Fruit fly (Drosophila melanogaster) whole organism, pupa: ENCODE results near the gene Spn28B.

Experiments used
- CG10348 ChIP-seq: fragments of 200-800 bp; sonication (Bioruptor generic); IDR thresholded peaks from 2 replicates; pipeline ENCODE4 v1.3.6; 2022; ENCODE audit warnings: missing biosample characterization, missing genetic modification characterization
- CG13204 ChIP-seq: fragments of 200-800 bp; sonication (Bioruptor generic); optimal IDR thresholded peaks from 2 replicates; lab custom pipeline; 2018; ENCODE audit warnings: missing biosample characterization, mild to moderate bottlenecking, missing genetic modification characterization, moderate library complexity
- CG17806 ChIP-seq: fragments of 200-800 bp; sonication (Bioruptor generic); optimal IDR thresholded peaks from 2 replicates; lab custom pipeline; 2018; ENCODE audit warnings: missing biosample characterization, mild to moderate bottlenecking, missing genetic modification characterization, moderate library complexity
- CG32121 ChIP-seq: fragments of 200-800 bp; sonication (Bioruptor generic); IDR thresholded peaks from 2 replicates; pipeline ENCODE4 v1.3.6; 2022; ENCODE audit warnings: missing biosample characterization, missing genetic modification characterization
- CG34367 ChIP-seq: fragments of 200-800 bp; sonication (Bioruptor generic); optimal IDR thresholded peaks from 2 replicates; lab custom pipeline; 2018; ENCODE audit warnings: missing biosample characterization, mild to moderate bottlenecking, missing genetic modification characterization
- CG8159 ChIP-seq: fragments of 200-800 bp; sonication (Bioruptor generic); optimal IDR thresholded peaks from 3 replicates; lab custom pipeline; 2018; ENCODE audit warnings: missing biosample characterization, mild to moderate bottlenecking, missing genetic modification characterization, moderate library complexity
- CG8301 ChIP-seq: fragments of 200-800 bp; sonication (Bioruptor generic); optimal IDR thresholded peaks from 2 replicates; lab custom pipeline; 2018; ENCODE audit warnings: missing biosample characterization, mild to moderate bottlenecking, missing genetic modification characterization
- CG9948 ChIP-seq: fragments of 200-800 bp; sonication (Bioruptor generic); optimal IDR thresholded peaks from 2 replicates; lab custom pipeline; 2018; ENCODE audit warnings: missing biosample characterization, mild to moderate bottlenecking, missing genetic modification characterization, moderate library complexity
- D1 ChIP-seq: fragments of 200-800 bp; sonication (Bioruptor generic); optimal IDR thresholded peaks from 2 replicates; lab custom pipeline; 2018; ENCODE audit warnings: missing biosample characterization, mild to moderate bottlenecking, missing genetic modification characterization, moderate library complexity
- EcR ChIP-seq: fragments of 200-800 bp; sonication (Bioruptor generic); optimal IDR thresholded peaks from 3 replicates; lab custom pipeline; 2019; ENCODE audit warnings: missing biosample characterization, missing genetic modification characterization, mild to moderate bottlenecking, moderate library complexity, missing genetic modification reagents
- Pif1B ChIP-seq: fragments of 200-800 bp; sonication (Bioruptor generic); optimal IDR thresholded peaks from 3 replicates; lab custom pipeline; 2016; ENCODE audit warnings: missing biosample characterization, missing genetic modification characterization
- fd96Ca ChIP-seq: fragments of 200-800 bp; sonication (Bioruptor generic); IDR thresholded peaks from 3 replicates; pipeline ENCODE4 v1.3.6; 2022; ENCODE audit warnings: missing biosample characterization, missing genetic modification characterization
- rn ChIP-seq: fragments of 200-800 bp; sonication (Bioruptor generic); IDR thresholded peaks from 2 replicates; pipeline ENCODE4 v1.3.6; 2022; ENCODE audit warnings: missing biosample characterization, missing genetic modification characterization

DNA sequence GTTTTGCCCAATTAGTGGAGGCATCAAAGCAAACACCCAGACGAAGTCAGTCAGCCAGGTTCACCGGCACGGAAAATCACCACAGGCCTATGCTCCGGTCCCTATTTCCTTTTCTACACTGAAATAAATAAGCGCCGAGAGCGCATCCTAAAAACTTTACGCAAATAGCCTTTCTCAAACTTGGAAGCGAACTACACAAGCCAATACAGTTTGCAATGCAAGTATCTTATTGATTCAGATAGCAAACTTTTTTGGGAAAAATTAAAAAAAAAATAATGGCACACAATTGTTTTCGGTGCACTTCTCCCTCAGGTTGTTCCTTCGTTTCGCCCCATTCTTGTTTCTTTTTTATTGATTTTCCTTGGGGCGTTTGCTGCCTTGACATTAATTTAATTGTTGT lies 16.9 kb upstream of the Spn28B start:
- TF ChIP-seq D1 (tag; lab: Kevin White, UChicago) (no peak), CG17806 (tag; lab: Kevin White, UChicago) (peak; percentile 36), CG34367 (peak; percentile 33), CG32121 (no peak), CG9948 (tag; lab: Kevin White, UChicago) (peak; percentile 52), EcR (GFP tag; lab: Kevin White, UChicago) (no peak), CG10348 (GFP tag; lab: Robert Waterston, UW) (no peak), CG13204 (GFP tag; lab: Kevin White, UChicago) (no peak), rn (GFP tag; lab: Robert Waterston, UW) (no peak), fd96Ca (GFP tag; lab: Robert Waterston, UW) (peak; percentile 53; the same call in 1 of the 3 replicates), CG8301 (peak; percentile 10), Pif1B (GFP tag; lab: Kevin White, UChicago) (peak; percentile 18), CG8159 (tag; lab: Kevin White, UChicago) (peak; percentile 53)
